Worm (Caenorhabditis elegans) whole organism, L3 larva: ENCODE data around the gene Y7A5A.5.

ENCODE experiments used
- R02D3.7 ChIP-seq: fragments of 150-350 bp; optimal IDR thresholded peaks from 2 replicates; lab custom pipeline; 2014; ENCODE audit warnings: missing biosample characterization, missing genetic modification characterization
- ZK546.5 ChIP-seq: sonication (generic microtip); optimal IDR thresholded peaks from 2 replicates; lab custom pipeline; 2017; ENCODE audit warnings: missing biosample characterization, missing genetic modification characterization
- aly-2 ChIP-seq: fragments of 150-350 bp; optimal IDR thresholded peaks from 2 replicates; lab custom pipeline; 2014; ENCODE audit warnings: missing biosample characterization, missing genetic modification characterization
- ama-1 ChIP-seq: fragments of 150-350 bp; optimal IDR thresholded peaks from 2 replicates; lab custom pipeline; 2018
- ceh-82 ChIP-seq: fragments of 150-350 bp; optimal IDR thresholded peaks from 2 replicates; lab custom pipeline; 2014; ENCODE audit warnings: missing biosample characterization, missing genetic modification characterization
- daf-12 ChIP-seq: fragments of 150-350 bp; optimal IDR thresholded peaks from 2 replicates; lab custom pipeline; 2014; ENCODE audit warnings: missing biosample characterization, missing genetic modification reagents, missing genetic modification characterization
- egl-27 ChIP-seq: sonication (generic microtip); optimal IDR thresholded peaks from 4 replicates; lab custom pipeline; 2017; ENCODE audit warnings: missing biosample characterization, missing genetic modification reagents, missing genetic modification characterization
- elt-1 ChIP-seq: fragments of 150-350 bp; optimal IDR thresholded peaks from 2 replicates; lab custom pipeline; 2014; ENCODE audit warnings: missing biosample characterization, missing genetic modification characterization
- elt-2 ChIP-seq: sonication (generic microtip); optimal IDR thresholded peaks from 2 replicates; lab custom pipeline; 2016; ENCODE audit warnings: missing genetic modification reagents, mild to moderate bottlenecking, missing genetic modification characterization, missing compliant biosample characterization
- elt-3 ChIP-seq, 3 experiments: fragments of 150-350 bp in 1 of 3; sonication (generic microtip) in 2 of 3; optimal IDR thresholded peaks; 2 replicates in 2 of 3; 4 replicates in 1 of 3; lab custom pipeline; 2014 to 2017; ENCODE audit warnings: missing biosample characterization in 3 of 3, missing genetic modification characterization in 3 of 3
- eor-1 ChIP-seq, 2 experiments: fragments of 150-350 bp; optimal IDR thresholded peaks; 2 replicates each; lab custom pipeline; 2014 to 2018; ENCODE audit warnings: missing biosample characterization in 2 of 2, missing genetic modification characterization in 2 of 2
- fkh-2 ChIP-seq: fragments of 150-350 bp; optimal IDR thresholded peaks from 2 replicates; lab custom pipeline; 2014; ENCODE audit warnings: missing biosample characterization, missing genetic modification reagents, missing genetic modification characterization
- hmg-11 ChIP-seq: sonication (generic microtip); optimal IDR thresholded peaks from 2 replicates; lab custom pipeline; 2016; ENCODE audit warnings: missing genetic modification characterization, missing compliant biosample characterization
- jun-1 ChIP-seq: fragments of 150-350 bp; optimal IDR thresholded peaks from 2 replicates; lab custom pipeline; 2014; ENCODE audit warnings: missing biosample characterization, missing genetic modification reagents, missing genetic modification characterization
- lin-39 ChIP-seq: fragments of 150-350 bp; optimal IDR thresholded peaks from 2 replicates; lab custom pipeline; 2018; ENCODE audit warnings: missing biosample characterization, missing genetic modification reagents, missing genetic modification characterization
- lsy-12 ChIP-seq: sonication (generic microtip); optimal IDR thresholded peaks from 2 replicates; lab custom pipeline; 2016; ENCODE audit warnings: mild to moderate bottlenecking, missing genetic modification characterization, missing compliant biosample characterization
- nfya-1 ChIP-seq: sonication (generic microtip); optimal IDR thresholded peaks from 2 replicates; lab custom pipeline; 2017; ENCODE audit warnings: missing genetic modification characterization, mild to moderate bottlenecking, missing compliant biosample characterization, antibody characterized with exemption, moderate library complexity; ENCODE audit not compliant: insufficient read depth
- nhr-11 ChIP-seq: fragments of 150-350 bp; optimal IDR thresholded peaks from 2 replicates; lab custom pipeline; 2014; ENCODE audit warnings: missing biosample characterization, missing genetic modification characterization
- nhr-12 ChIP-seq: fragments of 150-350 bp; optimal IDR thresholded peaks from 2 replicates; lab custom pipeline; 2014; ENCODE audit warnings: missing biosample characterization, missing genetic modification characterization
- nhr-23 ChIP-seq: fragments of 150-350 bp; optimal IDR thresholded peaks from 2 replicates; lab custom pipeline; 2014; ENCODE audit warnings: missing biosample characterization, missing genetic modification reagents, missing genetic modification characterization
- nhr-25 ChIP-seq: sonication (generic microtip); optimal IDR thresholded peaks from 2 replicates; lab custom pipeline; 2017; ENCODE audit warnings: missing biosample characterization, missing genetic modification characterization
- nhr-28 ChIP-seq: fragments of 150-350 bp; optimal IDR thresholded peaks from 2 replicates; lab custom pipeline; 2014; ENCODE audit warnings: missing biosample characterization, missing genetic modification characterization
- nhr-43 ChIP-seq: sonication (generic microtip); optimal IDR thresholded peaks from 2 replicates; lab custom pipeline; 2016; ENCODE audit warnings: mild to moderate bottlenecking, missing genetic modification characterization, missing compliant biosample characterization; ENCODE audit not compliant: poor library complexity, severe bottlenecking
- nhr-76 ChIP-seq: fragments of 150-350 bp; sonication (generic microtip); optimal IDR thresholded peaks from 5 replicates; lab custom pipeline; 2014; ENCODE audit warnings: missing biosample characterization, missing genetic modification characterization
- nhr-77 ChIP-seq: fragments of 150-350 bp; optimal IDR thresholded peaks from 2 replicates; lab custom pipeline; 2014; ENCODE audit warnings: missing biosample characterization, missing genetic modification characterization
- pha-4 ChIP-seq: fragments of 150-350 bp; optimal IDR thresholded peaks from 2 replicates; lab custom pipeline; 2014; ENCODE audit warnings: missing biosample characterization, missing genetic modification reagents, missing genetic modification characterization
- pqm-1 ChIP-seq: fragments of 150-350 bp; optimal IDR thresholded peaks from 2 replicates; lab custom pipeline; 2017; ENCODE audit warnings: missing biosample characterization, missing genetic modification characterization, inconsistent platforms
- sea-2 ChIP-seq: fragments of 150-350 bp; sonication (generic microtip); optimal IDR thresholded peaks from 4 replicates; lab custom pipeline; 2014; ENCODE audit warnings: missing biosample characterization, missing genetic modification reagents, missing genetic modification characterization
- skn-1 ChIP-seq: fragments of 150-350 bp; optimal IDR thresholded peaks from 2 replicates; lab custom pipeline; 2014; ENCODE audit warnings: missing biosample characterization, missing genetic modification characterization
- tbx-2 ChIP-seq: sonication (generic microtip); optimal IDR thresholded peaks from 2 replicates; lab custom pipeline; 2016; ENCODE audit warnings: mild to moderate bottlenecking, missing genetic modification characterization, missing compliant biosample characterization
- unc-39 ChIP-seq: sonication (generic microtip); optimal IDR thresholded peaks from 4 replicates; lab custom pipeline; 2017; ENCODE audit warnings: missing biosample characterization, missing genetic modification characterization
- ztf-4 ChIP-seq: fragments of 150-350 bp; optimal IDR thresholded peaks from 2 replicates; lab custom pipeline; 2014; ENCODE audit warnings: missing biosample characterization, missing genetic modification characterization

The Y7A5A.5 gene

DNA sequence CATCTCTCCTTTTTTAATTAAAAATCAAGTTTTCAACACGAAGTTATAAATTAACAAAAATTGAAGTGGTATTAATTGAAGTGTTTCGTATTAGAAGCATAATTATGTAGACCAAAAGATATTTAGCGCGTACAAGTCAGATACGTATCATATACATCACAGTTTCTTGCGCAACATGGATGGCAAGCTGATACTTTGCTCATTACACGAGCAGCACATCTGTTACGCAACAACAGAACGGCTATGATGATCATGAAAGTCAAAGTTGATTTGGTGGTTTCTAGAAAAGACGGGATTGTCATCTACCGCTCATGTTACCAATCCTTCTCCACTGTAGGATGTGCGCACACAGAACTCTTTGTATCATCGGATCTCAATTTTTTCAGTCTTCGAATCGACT is 27.9 kb upstream of the Y7A5A.5 start:
- no peak for TF ChIP-seq nhr-12 (tag; lab: Kevin White, UChicago)

DNA sequence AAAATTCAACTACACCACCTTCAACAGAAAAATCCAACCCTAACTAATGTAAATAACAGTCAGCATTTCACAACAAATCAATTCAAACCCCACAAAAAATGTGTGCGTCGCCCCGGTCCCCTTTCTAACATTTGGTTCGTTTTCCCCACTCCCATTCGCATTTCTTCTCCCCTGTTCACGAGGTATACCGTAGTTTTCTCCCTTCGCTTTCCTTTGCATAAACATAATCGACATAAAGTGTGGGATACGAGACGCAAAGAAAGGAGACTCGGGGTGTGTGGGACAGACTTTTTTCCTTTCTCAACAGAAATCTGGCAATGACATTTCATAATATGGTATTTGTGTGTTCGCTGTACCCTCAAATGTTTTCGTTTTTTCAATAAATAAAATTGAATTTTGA is 24.7 kb upstream of the Y7A5A.5 start:
- TF ChIP-seq pha-4 (tag; lab: Kevin White, UChicago) (no peak), fkh-2 (tag; lab: Kevin White, UChicago) (no peak), ZK546.5 (tag; lab: Kevin White, UChicago) (no peak), ceh-82 (tag; lab: Kevin White, UChicago) (no peak)
- TF ChIP-seq, all 47 proteins: peak for 0

DNA sequence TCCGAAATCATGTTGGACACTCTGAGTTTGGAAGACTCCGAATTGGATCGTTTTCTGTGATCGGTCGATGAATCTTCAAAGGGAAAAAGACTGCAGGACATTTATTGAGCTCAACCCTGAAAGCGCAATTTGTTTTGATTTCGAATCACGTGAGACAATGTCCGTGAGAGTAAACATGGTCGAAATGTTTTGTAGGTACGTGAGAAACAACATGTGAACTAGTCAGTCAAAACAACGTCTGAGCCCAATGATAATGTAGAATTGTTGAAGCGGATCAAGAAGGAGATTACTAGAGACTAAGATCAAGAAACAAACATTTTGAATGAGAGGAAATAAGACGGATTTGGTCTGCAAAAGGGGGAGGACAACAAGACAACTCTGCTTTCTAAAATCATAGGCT is 17.4 kb upstream of the Y7A5A.5 start, which contains the start of gene Y7A5A.7:
Gene Y7A5A.7, minus strand, starts transcription at position 101 of the 400 bp plus-strand sequence.
- no peak for TF ChIP-seq R02D3.7
- TF ChIP-seq daf-12 = no peak
- TF ChIP-seq nfya-1 (tag; lab: Kevin White, UChicago) = no peak
- TF ChIP-seq lsy-12 = no peak
- TF ChIP-seq pqm-1 = no peak
- TF ChIP-seq nhr-76 = no peak
- no peak for TF ChIP-seq eor-1 (tag; optimal IDR thresholded peaks at IDR 0.05; lab: Kevin White, UChicago)
- TF ChIP-seq ceh-82 (tag; lab: Kevin White, UChicago) = no peak
- no peak for TF ChIP-seq elt-1 (tag; lab: Kevin White, UChicago)
- TF ChIP-seq nhr-11 (tag; lab: Kevin White, UChicago) = no peak

DNA sequence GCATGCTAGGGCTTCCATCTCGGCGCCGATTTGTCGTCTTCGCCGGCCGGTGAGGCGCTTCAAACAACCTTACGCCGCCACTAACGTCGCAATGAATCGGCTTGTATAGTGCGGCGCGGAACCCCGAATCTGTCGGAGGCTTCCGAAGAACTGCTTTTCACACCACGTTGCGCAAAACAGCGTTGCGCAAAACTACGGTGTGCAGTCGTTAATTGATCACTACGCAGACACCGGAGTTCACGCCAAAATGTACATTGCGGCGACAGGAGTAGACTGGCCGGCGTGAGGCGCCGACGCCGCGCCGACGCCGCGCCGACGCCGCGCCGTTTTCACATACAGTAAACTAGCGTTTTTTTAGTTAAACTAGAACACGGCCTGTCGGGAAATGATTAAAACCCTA is 15.2 kb upstream of the Y7A5A.5 start:
- no peak for TF ChIP-seq nhr-77 (tag; lab: Kevin White, UChicago)
- no peak for TF ChIP-seq nhr-28 (tag; lab: Kevin White, UChicago)

DNA sequence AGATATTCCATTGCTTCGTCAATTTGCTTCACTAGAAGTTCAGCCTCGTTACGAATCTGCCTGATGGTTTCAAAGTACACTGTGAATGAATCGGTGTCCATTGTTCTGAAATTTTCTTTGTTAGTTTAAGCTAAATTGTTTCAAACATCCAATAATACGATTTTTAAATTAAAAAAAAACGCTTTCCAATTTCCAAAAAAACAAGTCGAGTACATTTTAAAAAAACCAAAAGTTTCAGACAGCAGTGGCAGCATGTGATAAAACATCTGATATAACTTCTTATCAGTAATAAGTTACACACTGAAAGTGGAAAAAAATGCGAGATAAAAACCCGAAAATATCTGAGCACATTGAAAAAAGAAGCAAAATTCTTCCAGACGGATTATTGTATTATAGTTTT is 13.0 kb upstream of the Y7A5A.5 start, which contains the start of gene Y7A5A.6:
Gene Y7A5A.6, minus strand, starts transcription at position 101 of the 400 bp plus-strand sequence.
- TF ChIP-seq unc-39 (tag; lab: Kevin White, UChicago) (no peak), elt-2 (peak; percentile 50), ama-1 (lab: Kevin White, UChicago) (no peak), jun-1 (tag; lab: Kevin White, UChicago) (no peak), elt-3 (tag; optimal IDR thresholded peaks at IDR 0.05; lab: Kevin White, UChicago) (no peak), hmg-11 (tag; lab: Kevin White, UChicago) (no peak), nfya-1 (tag; lab: Kevin White, UChicago) (no peak), aly-2 (tag; lab: Kevin White, UChicago) (no peak), skn-1 (no peak)

DNA sequence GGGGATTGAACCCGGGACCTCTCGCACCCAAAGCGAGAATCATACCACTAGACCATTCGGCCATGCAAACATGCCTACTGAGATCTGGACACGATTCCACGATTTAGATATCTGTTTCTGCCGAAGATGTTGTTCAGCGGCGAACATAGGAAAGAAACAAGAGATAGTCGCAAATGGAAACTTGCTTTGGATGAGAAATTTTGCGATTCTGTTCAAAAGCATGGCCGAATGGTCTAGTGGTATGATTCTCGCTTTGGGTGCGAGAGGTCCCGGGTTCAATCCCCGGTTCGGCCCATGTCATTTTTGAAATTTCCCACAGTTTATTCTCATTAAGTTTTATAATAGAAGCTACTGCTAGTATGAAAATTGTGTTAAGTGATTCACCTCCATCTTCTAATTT is 10.0 kb upstream of the Y7A5A.5 start:
- no peak for TF ChIP-seq egl-27 (tag; lab: Kevin White, UChicago)
- no peak for TF ChIP-seq pqm-1
- TF ChIP-seq skn-1 = no peak
- TF ChIP-seq nhr-25 (tag; lab: Kevin White, UChicago) = peak; percentile 29
- TF ChIP-seq nhr-43 (tag; lab: Kevin White, UChicago) = peak; percentile 68
- TF ChIP-seq nhr-23 (tag; lab: Kevin White, UChicago) = peak; percentile 50
- TF ChIP-seq nhr-77 (tag; lab: Kevin White, UChicago) = no peak
- no peak for TF ChIP-seq nhr-76
- TF ChIP-seq lsy-12 = peak; percentile 6
- TF ChIP-seq, all 47 proteins: peak for 4

DNA sequence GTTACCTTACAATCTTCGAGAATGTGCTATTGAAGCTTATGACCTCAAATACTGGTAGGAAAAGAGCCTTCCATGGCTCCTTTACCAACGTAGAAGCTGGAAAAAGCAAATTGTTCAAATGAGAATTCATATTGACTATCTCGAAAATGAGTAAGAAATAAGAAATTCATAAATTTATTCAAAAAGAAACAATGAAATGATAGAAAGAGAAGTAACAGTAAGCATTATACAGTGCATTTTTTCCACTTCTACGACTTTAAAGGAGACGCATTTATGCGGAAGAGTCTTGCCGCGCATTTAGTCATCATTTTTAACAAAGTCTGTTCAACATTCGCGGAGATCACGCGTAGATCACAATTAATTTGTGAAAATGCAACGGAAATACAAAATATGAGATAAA is 8.4 kb upstream of the Y7A5A.5 start, which contains the start of gene Y7A5A.10:
Gene Y7A5A.10, minus strand, starts transcription at position 101 of the 400 bp plus-strand sequence.
- TF ChIP-seq nhr-28 (tag; lab: Kevin White, UChicago) (no peak), tbx-2 (tag; lab: Kevin White, UChicago) (no peak)

DNA sequence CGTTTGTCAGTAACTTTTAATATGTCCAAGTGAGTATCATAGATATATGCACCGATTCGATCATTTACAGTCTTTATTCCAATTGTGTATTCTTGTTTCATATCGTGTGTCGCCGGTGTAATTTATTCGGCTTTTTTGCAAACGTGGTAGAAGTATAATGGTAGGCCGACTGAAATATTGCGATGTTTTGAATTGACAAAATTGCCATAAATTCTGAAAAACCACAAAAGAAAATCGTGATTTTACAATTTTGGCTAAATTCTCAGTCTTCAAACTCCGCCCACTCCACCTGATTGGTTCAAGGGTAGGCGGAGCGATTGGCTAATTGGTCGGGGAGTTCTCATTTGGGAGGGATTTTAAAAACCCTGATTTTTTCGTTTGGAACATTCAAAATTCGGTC is 2.1 kb downstream of the Y7A5A.5 start, which contains the start of gene Y7A5A.3:
Gene Y7A5A.3, minus strand, starts transcription at position 101 of the 400 bp plus-strand sequence.
- TF ChIP-seq pha-4 (tag; lab: Kevin White, UChicago) (no peak), unc-39 (tag; lab: Kevin White, UChicago) (no peak), ZK546.5 (tag; lab: Kevin White, UChicago) (no peak), sea-2 (GFP tag; lab: Kevin White, UChicago) (no peak), lin-39 (no peak), ztf-4 (tag; lab: Kevin White, UChicago) (no peak), nfya-1 (tag; lab: Kevin White, UChicago) (no peak), aly-2 (tag; lab: Kevin White, UChicago) (no peak)
- TF ChIP-seq, all 47 proteins: peak for 0
